Worm (Caenorhabditis elegans) whole organism, L3 larva: ENCODE results near the gene rab-3.

ENCODE experiments used
- ZK546.5 ChIP-seq: sonication (generic microtip); optimal IDR thresholded peaks from 2 replicates; lab custom pipeline; 2017; ENCODE audit warnings: missing biosample characterization, missing genetic modification characterization
- aly-2 ChIP-seq: fragments of 150-350 bp; optimal IDR thresholded peaks from 2 replicates; lab custom pipeline; 2014; ENCODE audit warnings: missing biosample characterization, missing genetic modification characterization
- ceh-16 ChIP-seq: sonication (generic microtip); optimal IDR thresholded peaks from 2 replicates; lab custom pipeline; 2017; ENCODE audit warnings: missing biosample characterization, missing genetic modification characterization
- ceh-82 ChIP-seq: fragments of 150-350 bp; optimal IDR thresholded peaks from 2 replicates; lab custom pipeline; 2014; ENCODE audit warnings: missing biosample characterization, missing genetic modification characterization
- ceh-9 ChIP-seq: sonication (generic microtip); optimal IDR thresholded peaks from 2 replicates; lab custom pipeline; 2018; ENCODE audit warnings: missing biosample characterization, missing genetic modification characterization
- daf-12 ChIP-seq: fragments of 150-350 bp; optimal IDR thresholded peaks from 2 replicates; lab custom pipeline; 2014; ENCODE audit warnings: missing biosample characterization, missing genetic modification reagents, missing genetic modification characterization
- egl-5 ChIP-seq: fragments of 150-350 bp; optimal IDR thresholded peaks from 2 replicates; lab custom pipeline; 2017; ENCODE audit warnings: missing biosample characterization, missing genetic modification reagents, missing genetic modification characterization, inconsistent platforms
- elt-2 ChIP-seq: sonication (generic microtip); optimal IDR thresholded peaks from 2 replicates; lab custom pipeline; 2016; ENCODE audit warnings: missing genetic modification reagents, mild to moderate bottlenecking, missing genetic modification characterization, missing compliant biosample characterization
- elt-3 ChIP-seq, 3 experiments: fragments of 150-350 bp in 1 of 3; sonication (generic microtip) in 2 of 3; optimal IDR thresholded peaks; 2 replicates in 2 of 3; 4 replicates in 1 of 3; lab custom pipeline; 2014 to 2017; ENCODE audit warnings: missing biosample characterization in 3 of 3, missing genetic modification characterization in 3 of 3
- eor-1 ChIP-seq, 2 experiments: fragments of 150-350 bp; optimal IDR thresholded peaks; 2 replicates each; lab custom pipeline; 2014 to 2018; ENCODE audit warnings: missing biosample characterization in 2 of 2, missing genetic modification characterization in 2 of 2
- fkh-2 ChIP-seq: fragments of 150-350 bp; optimal IDR thresholded peaks from 2 replicates; lab custom pipeline; 2014; ENCODE audit warnings: missing biosample characterization, missing genetic modification reagents, missing genetic modification characterization
- fos-1 ChIP-seq: fragments of 150-350 bp; optimal IDR thresholded peaks from 2 replicates; lab custom pipeline; 2014; ENCODE audit warnings: missing biosample characterization, missing genetic modification characterization
- hmg-11 ChIP-seq: sonication (generic microtip); optimal IDR thresholded peaks from 2 replicates; lab custom pipeline; 2016; ENCODE audit warnings: missing genetic modification characterization, missing compliant biosample characterization
- jun-1 ChIP-seq: fragments of 150-350 bp; optimal IDR thresholded peaks from 2 replicates; lab custom pipeline; 2014; ENCODE audit warnings: missing biosample characterization, missing genetic modification reagents, missing genetic modification characterization
- lin-15B ChIP-seq: fragments of 150-350 bp; optimal IDR thresholded peaks from 2 replicates; lab custom pipeline; 2014; ENCODE audit warnings: missing biosample characterization, missing genetic modification characterization
- lsy-12 ChIP-seq: sonication (generic microtip); optimal IDR thresholded peaks from 2 replicates; lab custom pipeline; 2016; ENCODE audit warnings: mild to moderate bottlenecking, missing genetic modification characterization, missing compliant biosample characterization
- mdl-1 ChIP-seq: fragments of 150-350 bp; optimal IDR thresholded peaks from 2 replicates; lab custom pipeline; 2014; ENCODE audit warnings: missing biosample characterization, missing genetic modification characterization
- nfya-1 ChIP-seq: sonication (generic microtip); optimal IDR thresholded peaks from 2 replicates; lab custom pipeline; 2017; ENCODE audit warnings: missing genetic modification characterization, mild to moderate bottlenecking, missing compliant biosample characterization, antibody characterized with exemption, moderate library complexity; ENCODE audit not compliant: insufficient read depth
- nhr-11 ChIP-seq: fragments of 150-350 bp; optimal IDR thresholded peaks from 2 replicates; lab custom pipeline; 2014; ENCODE audit warnings: missing biosample characterization, missing genetic modification characterization
- nhr-12 ChIP-seq: fragments of 150-350 bp; optimal IDR thresholded peaks from 2 replicates; lab custom pipeline; 2014; ENCODE audit warnings: missing biosample characterization, missing genetic modification characterization
- nhr-23 ChIP-seq: fragments of 150-350 bp; optimal IDR thresholded peaks from 2 replicates; lab custom pipeline; 2014; ENCODE audit warnings: missing biosample characterization, missing genetic modification reagents, missing genetic modification characterization
- nhr-237 ChIP-seq: fragments of 150-350 bp; optimal IDR thresholded peaks from 2 replicates; lab custom pipeline; 2014; ENCODE audit warnings: missing biosample characterization, missing genetic modification characterization
- nhr-25 ChIP-seq: sonication (generic microtip); optimal IDR thresholded peaks from 2 replicates; lab custom pipeline; 2017; ENCODE audit warnings: missing biosample characterization, missing genetic modification characterization
- nhr-76 ChIP-seq: fragments of 150-350 bp; sonication (generic microtip); optimal IDR thresholded peaks from 5 replicates; lab custom pipeline; 2014; ENCODE audit warnings: missing biosample characterization, missing genetic modification characterization
- nhr-77 ChIP-seq: fragments of 150-350 bp; optimal IDR thresholded peaks from 2 replicates; lab custom pipeline; 2014; ENCODE audit warnings: missing biosample characterization, missing genetic modification characterization
- pha-4 ChIP-seq: fragments of 150-350 bp; optimal IDR thresholded peaks from 2 replicates; lab custom pipeline; 2014; ENCODE audit warnings: missing biosample characterization, missing genetic modification reagents, missing genetic modification characterization
- pqm-1 ChIP-seq: fragments of 150-350 bp; optimal IDR thresholded peaks from 2 replicates; lab custom pipeline; 2017; ENCODE audit warnings: missing biosample characterization, missing genetic modification characterization, inconsistent platforms
- sea-2 ChIP-seq: fragments of 150-350 bp; sonication (generic microtip); optimal IDR thresholded peaks from 4 replicates; lab custom pipeline; 2014; ENCODE audit warnings: missing biosample characterization, missing genetic modification reagents, missing genetic modification characterization
- skn-1 ChIP-seq: fragments of 150-350 bp; optimal IDR thresholded peaks from 2 replicates; lab custom pipeline; 2014; ENCODE audit warnings: missing biosample characterization, missing genetic modification characterization
- snpc-4 ChIP-seq: fragments of 150-350 bp; optimal IDR thresholded peaks from 2 replicates; lab custom pipeline; 2014; ENCODE audit warnings: missing biosample characterization, missing genetic modification characterization
- tbx-2 ChIP-seq: sonication (generic microtip); optimal IDR thresholded peaks from 2 replicates; lab custom pipeline; 2016; ENCODE audit warnings: mild to moderate bottlenecking, missing genetic modification characterization, missing compliant biosample characterization
- unc-39 ChIP-seq: sonication (generic microtip); optimal IDR thresholded peaks from 4 replicates; lab custom pipeline; 2017; ENCODE audit warnings: missing biosample characterization, missing genetic modification characterization
- unc-62 ChIP-seq: fragments of 150-350 bp; sonication (generic microtip); optimal IDR thresholded peaks from 4 replicates; lab custom pipeline; 2014; ENCODE audit warnings: missing biosample characterization, missing genetic modification reagents, missing genetic modification characterization
- ztf-11 ChIP-seq: fragments of 150-350 bp; optimal IDR thresholded peaks from 2 replicates; lab custom pipeline; 2014; ENCODE audit warnings: missing biosample characterization, missing genetic modification characterization
- ztf-4 ChIP-seq: fragments of 150-350 bp; optimal IDR thresholded peaks from 2 replicates; lab custom pipeline; 2014; ENCODE audit warnings: missing biosample characterization, missing genetic modification characterization

The rab-3 gene

ce11 chrII:5698869-5699268, 28.8 kb downstream of the rab-3 start, which contains the start of the genes C25H3.10 and C25H3.1:
C25H3.10 (minus strand) TSS chrII:5698969.
C25H3.1 (plus strand) TSS chrII:5699071.
- TF ChIP-seq elt-3 (tag; optimal IDR thresholded peaks at IDR 0.05; lab: Kevin White, UChicago) = no peak
- TF ChIP-seq egl-5 = peak; percentile 74
- TF ChIP-seq nfya-1 (tag; lab: Kevin White, UChicago) = no peak

- TF ChIP-seq tbx-2 (tag; lab: Kevin White, UChicago) (no peak), pha-4 (tag; lab: Kevin White, UChicago) (peak; percentile 52), mdl-1 (no peak), snpc-4 (tag; lab: Kevin White, UChicago) (peak; percentile 12), elt-2 (peak; percentile 58), unc-39 (no peak), hmg-11 (tag; lab: Kevin White, UChicago) (no peak), pqm-1 (tag; lab: Kevin White, UChicago) (peak; percentile 42), egl-5 (no peak)
Observed at ce11 chrII:5698254-5698653, 29.4 kb downstream of the rab-3 start.

- no peak for TF ChIP-seq pqm-1 (tag; lab: Kevin White, UChicago)
- TF ChIP-seq nhr-11 (tag; lab: Kevin White, UChicago) = no peak
- TF ChIP-seq lin-15B = no peak
- TF ChIP-seq fos-1 = no peak
- no peak for TF ChIP-seq egl-5
- no peak for TF ChIP-seq ceh-9
- TF ChIP-seq nhr-25 (tag; lab: Kevin White, UChicago) = no peak
- TF ChIP-seq nhr-23 (tag; lab: Kevin White, UChicago) = no peak
- no peak for TF ChIP-seq snpc-4 (tag; lab: Kevin White, UChicago)
- no peak for TF ChIP-seq nhr-76 (tag; lab: Kevin White, UChicago)
- no peak for TF ChIP-seq nfya-1 (tag; lab: Kevin White, UChicago)
- TF ChIP-seq lsy-12 (tag; lab: Kevin White, UChicago) = no peak
- TF ChIP-seq mdl-1 = no peak
- TF ChIP-seq eor-1 (tag; optimal IDR thresholded peaks at IDR 0.05; lab: Kevin White, UChicago) = no peak
- no peak for TF ChIP-seq ceh-16
- no peak for TF ChIP-seq fkh-2
- no peak for TF ChIP-seq ZK546.5 (tag; lab: Kevin White, UChicago)
- no peak for TF ChIP-seq pha-4 (tag; lab: Kevin White, UChicago)
- no peak for TF ChIP-seq ztf-11 (tag; lab: Kevin White, UChicago)
Observed at ce11 chrII:5697338-5697737, 30.3 kb downstream of the rab-3 start.

- TF ChIP-seq nhr-77 (no peak), ceh-82 (tag; lab: Kevin White, UChicago) (no peak), fos-1 (no peak), ceh-16 (no peak), skn-1 (tag; lab: Kevin White, UChicago) (no peak), aly-2 (tag; lab: Kevin White, UChicago) (no peak), fkh-2 (no peak), nhr-12 (tag; lab: Kevin White, UChicago) (no peak), ztf-4 (tag; lab: Kevin White, UChicago) (no peak)
Observed at ce11 chrII:5696218-5696617, 31.4 kb downstream of the rab-3 start.

ce11 chrII:5694798-5695197, 32.9 kb downstream of the rab-3 start, which contains the start of gene C25H3.14:
C25H3.14 (plus strand) TSS chrII:5695098.
- no peak for TF ChIP-seq lin-15B
- TF ChIP-seq nhr-76 (tag; lab: Kevin White, UChicago) = no peak
- no peak for TF ChIP-seq daf-12
- no peak for TF ChIP-seq nhr-237 (tag; lab: Kevin White, UChicago)
- no peak for TF ChIP-seq unc-39
- no peak for TF ChIP-seq sea-2
- no peak for TF ChIP-seq unc-62 (GFP tag; lab: Kevin White, UChicago)
- TF ChIP-seq snpc-4 (tag; lab: Kevin White, UChicago) = no peak
- no peak for TF ChIP-seq elt-3 (tag; optimal IDR thresholded peaks at IDR 0.05; lab: Kevin White, UChicago)
- TF ChIP-seq ceh-16 = no peak
- no peak for TF ChIP-seq pqm-1 (tag; lab: Kevin White, UChicago)
- TF ChIP-seq ceh-82 (tag; lab: Kevin White, UChicago) = no peak
- no peak for TF ChIP-seq fkh-2
- TF ChIP-seq hmg-11 (tag; lab: Kevin White, UChicago) = no peak
- TF ChIP-seq jun-1 (tag; lab: Kevin White, UChicago) = no peak
- TF ChIP-seq fos-1 = no peak
- TF ChIP-seq, all 47 proteins: peak for 0
